Fruit fly (Drosophila melanogaster) whole organism, pupa: ENCODE results near the gene CG16974.

ENCODE experiments used
- CG10348 ChIP-seq: fragments of 200-800 bp; sonication (Bioruptor generic); IDR thresholded peaks from 2 replicates; pipeline ENCODE4 v1.3.6; 2022; ENCODE audit warnings: missing biosample characterization, missing genetic modification characterization
- CG13204 ChIP-seq: fragments of 200-800 bp; sonication (Bioruptor generic); optimal IDR thresholded peaks from 2 replicates; lab custom pipeline; 2018; ENCODE audit warnings: missing biosample characterization, mild to moderate bottlenecking, missing genetic modification characterization, moderate library complexity
- CG14655 ChIP-seq: fragments of 200-800 bp; sonication (Bioruptor generic); optimal IDR thresholded peaks from 3 replicates; lab custom pipeline; 2017; ENCODE audit warnings: mild to moderate bottlenecking, missing biosample characterization, missing genetic modification reagents, missing genetic modification characterization
- CG17806 ChIP-seq: fragments of 200-800 bp; sonication (Bioruptor generic); optimal IDR thresholded peaks from 2 replicates; lab custom pipeline; 2018; ENCODE audit warnings: missing biosample characterization, mild to moderate bottlenecking, missing genetic modification characterization, moderate library complexity
- CG4496 ChIP-seq: fragments of 200-800 bp; sonication (Bioruptor generic); IDR thresholded peaks from 3 replicates; pipeline ENCODE4 v1.3.6; 2022; ENCODE audit warnings: missing biosample characterization, missing genetic modification characterization
- CG8301 ChIP-seq: fragments of 200-800 bp; sonication (Bioruptor generic); optimal IDR thresholded peaks from 2 replicates; lab custom pipeline; 2018; ENCODE audit warnings: missing biosample characterization, mild to moderate bottlenecking, missing genetic modification characterization
- CG9948 ChIP-seq: fragments of 200-800 bp; sonication (Bioruptor generic); optimal IDR thresholded peaks from 2 replicates; lab custom pipeline; 2018; ENCODE audit warnings: missing biosample characterization, mild to moderate bottlenecking, missing genetic modification characterization, moderate library complexity
- EcR ChIP-seq: fragments of 200-800 bp; sonication (Bioruptor generic); optimal IDR thresholded peaks from 3 replicates; lab custom pipeline; 2019; ENCODE audit warnings: missing biosample characterization, missing genetic modification characterization, mild to moderate bottlenecking, moderate library complexity, missing genetic modification reagents
- Ets98B ChIP-seq: fragments of 200-800 bp; sonication (Bioruptor generic); IDR thresholded peaks from 2 replicates; pipeline ENCODE4 v1.3.6; 2022; ENCODE audit warnings: missing biosample characterization, missing genetic modification characterization
- rn ChIP-seq: fragments of 200-800 bp; sonication (Bioruptor generic); IDR thresholded peaks from 2 replicates; pipeline ENCODE4 v1.3.6; 2022; ENCODE audit warnings: missing biosample characterization, missing genetic modification characterization

DNA sequence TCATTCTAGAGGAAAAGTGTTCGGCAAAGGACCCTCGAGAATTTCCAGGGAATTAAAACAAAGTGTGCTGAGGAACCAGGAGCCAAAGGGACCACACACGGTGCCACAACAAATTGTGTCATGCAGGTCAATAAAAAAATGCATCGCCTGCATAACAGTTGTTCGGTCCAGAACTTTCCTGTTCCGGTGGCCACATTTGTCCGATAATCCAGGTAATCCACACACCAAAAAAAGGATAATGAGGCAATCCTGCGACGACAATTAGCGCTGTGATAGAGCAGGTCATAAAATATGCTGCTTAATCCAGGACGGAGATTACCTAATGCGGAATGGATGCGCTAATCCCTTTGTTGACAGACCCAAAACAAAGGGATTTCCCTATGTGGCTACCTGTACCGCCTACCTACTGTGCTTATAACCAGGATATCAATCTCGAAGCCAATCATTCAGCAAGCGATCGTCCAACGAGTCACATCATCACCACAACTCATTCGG lies 37.7 kb upstream of the CG16974 start, which contains the start of gene CG16815:
- TF ChIP-seq CG4496 (GFP tag; lab: Robert Waterston, UW) (no peak), Ets98B (GFP tag; lab: Robert Waterston, UW) (no peak), CG9948 (tag; lab: Kevin White, UChicago) (no peak), CG10348 (GFP tag; lab: Robert Waterston, UW) (no peak), CG8301 (tag; lab: Kevin White, UChicago) (no peak), CG17806 (tag; lab: Kevin White, UChicago) (no peak), CG14655 (GFP tag; lab: Kevin White, UChicago) (no peak), rn (GFP tag; lab: Robert Waterston, UW) (no peak), EcR (GFP tag; lab: Kevin White, UChicago) (no peak), CG13204 (GFP tag; lab: Kevin White, UChicago) (no peak)
